Fruit fly (Drosophila melanogaster) whole organism, prepupa: ENCODE measurements around the gene CG1943.

Source experiments
- CG6808 ChIP-seq: fragments of 200-800 bp; sonication (Bioruptor generic); optimal IDR thresholded peaks from 3 replicates; lab custom pipeline; 2017; ENCODE audit warnings: missing biosample characterization, missing genetic modification characterization, mild to moderate bottlenecking, moderate library complexity, missing genetic modification reagents
- acj6 ChIP-seq: fragments of 200-800 bp; sonication (Bioruptor generic); optimal IDR thresholded peaks from 3 replicates; lab custom pipeline; 2016; ENCODE audit warnings: missing biosample characterization, missing genetic modification characterization
- dac ChIP-seq: fragments of 200-800 bp; sonication (Bioruptor generic); optimal IDR thresholded peaks from 2 replicates; lab custom pipeline; 2017; ENCODE audit warnings: missing biosample characterization, mild to moderate bottlenecking, missing genetic modification characterization

DNA sequence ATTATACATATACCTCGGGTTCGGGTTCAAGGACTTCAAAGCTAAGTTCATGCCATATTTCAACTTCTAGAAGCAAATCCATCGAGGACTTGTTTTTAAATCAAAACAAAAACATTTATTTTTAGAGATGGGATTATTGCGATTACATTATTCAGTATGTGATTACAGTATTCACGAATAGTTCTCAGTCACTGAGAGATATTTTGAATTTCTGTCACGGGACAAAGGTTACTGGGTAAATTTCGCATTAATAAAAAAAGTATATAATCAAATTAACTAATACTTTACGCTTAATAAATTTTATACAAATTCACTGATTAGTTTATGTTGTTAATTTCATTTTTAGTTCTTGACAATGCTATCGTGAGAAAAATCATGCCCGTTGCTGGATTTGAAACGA lies 18.9 kb downstream of the CG1943 start:
- TF ChIP-seq CG6808 (GFP tag; lab: Kevin White, UChicago) (no peak), dac (GFP tag; lab: Kevin White, UChicago) (no peak), acj6 (no peak)
